Worm (Caenorhabditis elegans): ENCODE measurements around the gene ZK945.7.

DNA sequence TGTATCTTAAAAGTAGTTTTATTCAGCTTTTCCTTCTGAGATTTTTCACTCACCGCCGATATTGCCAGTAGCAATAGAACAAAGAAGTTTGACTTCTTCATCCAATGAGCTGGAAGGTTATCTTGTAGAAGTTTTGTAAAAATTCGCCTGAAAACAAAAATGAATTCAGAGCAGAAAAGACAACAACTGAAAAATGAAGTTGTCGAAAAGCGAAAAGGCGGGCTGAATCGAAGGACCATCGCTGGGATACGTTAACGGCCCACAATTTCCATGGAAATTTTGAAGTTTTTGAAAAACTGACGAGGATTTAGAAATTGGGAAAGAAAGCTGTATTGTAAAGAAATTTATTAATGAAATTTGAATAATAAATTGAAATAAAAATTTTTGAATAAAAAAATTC is 13.4 kb upstream of the ZK945.7 start, which contains the start of gene lov-1:
- no peak for TF ChIP-seq dpl-1 (GFP tag; optimal IDR thresholded peaks at IDR 0.05)
- TF ChIP-seq ZK185.1 (tag; optimal IDR thresholded peaks at IDR 0.05; ENCODE audit: poor library complexity, severe bottlenecking), result no peak
- no peak for TF ChIP-seq madf-8 (GFP tag; conservative IDR thresholded peaks at IDR 0.05)
- TF ChIP-seq him-1 (tag; optimal IDR thresholded peaks at IDR 0.05), result no peak
- no peak for TF ChIP-seq nfya-2 (GFP tag; IDR thresholded peaks at IDR 0.05)
- TF ChIP-seq ceh-58 (GFP tag; IDR thresholded peaks at IDR 0.05), result no peak
- no peak for TF ChIP-seq xnd-1 (tag; optimal IDR thresholded peaks at IDR 0.05)
- TF ChIP-seq egl-18 (GFP tag; IDR thresholded peaks at IDR 0.05), result no peak
- TF ChIP-seq unc-130 (GFP tag; optimal IDR thresholded peaks at IDR 0.05), result no peak
- no peak for TF ChIP-seq let-526 (GFP tag; IDR thresholded peaks at IDR 0.05)
- TF ChIP-seq ceh-100 (GFP tag; IDR thresholded peaks at IDR 0.05), result no peak
- no peak for TF ChIP-seq B0261.1 (tag; optimal IDR thresholded peaks at IDR 0.05)
- no peak for TF ChIP-seq let-607 (tag; optimal IDR thresholded peaks at IDR 0.05)
- no peak for TF ChIP-seq F22D6.2 (tag; optimal IDR thresholded peaks at IDR 0.05)

Measured in whole organism, young adult.